2 fruit fly cellular contexts compared by ENCODE assay signal in genomic region chr3R:13699350-13699749, dm6.
TF ChIP-seq lines count a peak whose summit lies in the region.

No protein-coding gene starts in this region.

- TF ChIP-seq CTCF in whole organism, embryonic (GFP tag; optimal IDR thresholded peaks at IDR 0.05; lab: Kevin White, UChicago) = no peak

TF ChIP-seq in whole organism, adult, 20 proteins besides CTCF, POLR2A, EP300 and RAD21:
- TF ChIP-seq CG7045 (GFP tag; optimal IDR thresholded peaks at IDR 0.05; lab: Kevin White, UChicago) (no peak), bab1 (GFP tag; optimal IDR thresholded peaks at IDR 0.05; lab: Kevin White, UChicago) (peak; percentile 39), tj (GFP tag; optimal IDR thresholded peaks at IDR 0.05; lab: Kevin White, UChicago) (peak; percentile 9)
TF ChIP-seq in whole organism, adult: peak in this region for 2.

TF ChIP-seq in whole organism, embryonic, 481 proteins besides CTCF, POLR2A, EP300 and RAD21 (continues in another document):
- TF ChIP-seq MBD-R2 (GFP tag; IDR thresholded peaks at IDR 0.05; lab: Robert Waterston, UW) (peak; percentile 86), mld (GFP tag; IDR thresholded peaks at IDR 0.05; lab: Robert Waterston, UW; ENCODE audit: partially characterized antibody) (no peak), Dek (tag; optimal IDR thresholded peaks at IDR 0.05; lab: Kevin White, UChicago) (no peak), CG8388 (GFP tag; optimal IDR thresholded peaks at IDR 0.05; lab: Kevin White, UChicago) (peak; percentile 96), pan (optimal IDR thresholded peaks at IDR 0.05; lab: Kevin White, UChicago) (no peak), pan (GFP tag; optimal IDR thresholded peaks at IDR 0.05 in 1 of 2, IDR thresholded peaks at IDR 0.05 in 1 of 2) (no peak), CG17359 (tag; optimal IDR thresholded peaks at IDR 0.05; lab: Kevin White, UChicago) (no peak), gfzf (GFP tag; optimal IDR thresholded peaks at IDR 0.05; lab: Kevin White, UChicago) (peak; percentile 30), CG2116 (GFP tag; optimal IDR thresholded peaks at IDR 0.05; lab: Kevin White, UChicago) (peak; percentile 80), sens (GFP tag; lab: Kevin White, UChicago) (peak; percentile 3), Eip74EF (GFP tag; optimal IDR thresholded peaks at IDR 0.05; lab: Kevin White, UChicago) (no peak), jigr1 (GFP tag; IDR thresholded peaks at IDR 0.05; lab: Robert Waterston, UW) (no peak), D19A (tag; optimal IDR thresholded peaks at IDR 0.05; lab: Kevin White, UChicago) (no peak), CG18262 (tag; optimal IDR thresholded peaks at IDR 0.05; lab: Kevin White, UChicago) (no peak), CG10147 (GFP tag; optimal IDR thresholded peaks at IDR 0.05; lab: Kevin White, UChicago) (no peak), Ada2b (GFP tag; IDR thresholded peaks at IDR 0.05; lab: Robert Waterston, UW) (no peak), emc (GFP tag; optimal IDR thresholded peaks at IDR 0.05; lab: Kevin White, UChicago) (no peak), CG7556 (GFP tag; optimal IDR thresholded peaks at IDR 0.05; lab: Kevin White, UChicago) (no peak), caup (GFP tag; optimal IDR thresholded peaks at IDR 0.05; lab: Kevin White, UChicago; ENCODE audit: severe bottlenecking) (no peak), hth (optimal IDR thresholded peaks at IDR 0.05; lab: Kevin White, UChicago) (no peak), CrebB (tag; optimal IDR thresholded peaks at IDR 0.05; lab: Kevin White, UChicago) (no peak), CG8944 (GFP tag; optimal IDR thresholded peaks at IDR 0.05; lab: Kevin White, UChicago) (no peak), CG18011 (GFP tag; optimal IDR thresholded peaks at IDR 0.05; lab: Kevin White, UChicago) (no peak), Fer3 (tag; optimal IDR thresholded peaks at IDR 0.05; lab: Kevin White, UChicago) (no peak), nerfin-2 (GFP tag; IDR thresholded peaks at IDR 0.05; lab: Robert Waterston, UW; ENCODE audit: partially characterized antibody) (0 out of 2 replicates have a peak, but pooled peaks have one; percentile 17), Atf3 (GFP tag; optimal IDR thresholded peaks at IDR 0.05; lab: Kevin White, UChicago) (no peak), CG16815 (GFP tag; optimal IDR thresholded peaks at IDR 0.05; lab: Kevin White, UChicago) (no peak), psq (GFP tag; optimal IDR thresholded peaks at IDR 0.05; lab: Kevin White, UChicago) (no peak), ham (GFP tag; IDR thresholded peaks at IDR 0.05; lab: Robert Waterston, UW) (no peak), CG15073 (GFP tag; optimal IDR thresholded peaks at IDR 0.05; lab: Kevin White, UChicago) (no peak), zfh2 (GFP tag; optimal IDR thresholded peaks at IDR 0.05; lab: Kevin White, UChicago) (no peak), Mes4 (GFP tag; optimal IDR thresholded peaks at IDR 0.05; lab: Kevin White, UChicago) (no peak), Pdp1 (GFP tag; optimal IDR thresholded peaks at IDR 0.05; lab: Kevin White, UChicago) (no peak), zen (tag; optimal IDR thresholded peaks at IDR 0.05; lab: Kevin White, UChicago) (no peak), Myb (GFP tag; optimal IDR thresholded peaks at IDR 0.05; lab: Kevin White, UChicago) (peak; percentile 91), CG10267 (tag; optimal IDR thresholded peaks at IDR 0.05; lab: Kevin White, UChicago) (peak; percentile 93), ab (GFP tag; optimal IDR thresholded peaks at IDR 0.05; lab: Kevin White, UChicago) (no peak), Deaf1 (tag; optimal IDR thresholded peaks at IDR 0.05; lab: Kevin White, UChicago) (no peak), Antp (GFP tag; optimal IDR thresholded peaks at IDR 0.05; lab: Kevin White, UChicago) (no peak), CG14441 (GFP tag; IDR thresholded peaks at IDR 0.05; lab: Robert Waterston, UW) (no peak), al (GFP tag; IDR thresholded peaks at IDR 0.05; lab: Robert Waterston, UW) (no peak), hbn (GFP tag; IDR thresholded peaks at IDR 0.05; lab: Robert Waterston, UW; ENCODE audit: partially characterized antibody) (0 out of 2 replicates have a peak, but pooled peaks have one; percentile 28), ssp (GFP tag; IDR thresholded peaks at IDR 0.05; lab: Robert Waterston, UW) (no peak), CG11504 (tag; optimal IDR thresholded peaks at IDR 0.05; lab: Kevin White, UChicago) (no peak), CG11085 (GFP tag; IDR thresholded peaks at IDR 0.05; lab: Robert Waterston, UW) (no peak), Mad (GFP tag; optimal IDR thresholded peaks at IDR 0.05; lab: Kevin White, UChicago) (no peak), CG10565 (GFP tag; optimal IDR thresholded peaks at IDR 0.05; lab: Kevin White, UChicago) (no peak), CG15479 (GFP tag; optimal IDR thresholded peaks at IDR 0.05; lab: Kevin White, UChicago) (no peak), Bdp1 (GFP tag; optimal IDR thresholded peaks at IDR 0.05; lab: Kevin White, UChicago) (no peak), MESR4 (GFP tag; optimal IDR thresholded peaks at IDR 0.05; lab: Kevin White, UChicago) (peak; percentile 47), CG12219 (GFP tag; optimal IDR thresholded peaks at IDR 0.05; lab: Kevin White, UChicago) (no peak), CG10462 (GFP tag; optimal IDR thresholded peaks at IDR 0.05; lab: Kevin White, UChicago) (peak; percentile 83), ci (GFP tag; IDR thresholded peaks at IDR 0.05; lab: Robert Waterston, UW) (no peak), stwl (tag; optimal IDR thresholded peaks at IDR 0.05; lab: Kevin White, UChicago) (peak; percentile 37), Abd-B (GFP tag; optimal IDR thresholded peaks at IDR 0.05; lab: Kevin White, UChicago) (no peak), Tbp (GFP tag; optimal IDR thresholded peaks at IDR 0.05; lab: Kevin White, UChicago) (no peak), pzg (GFP tag; optimal IDR thresholded peaks at IDR 0.05; lab: Kevin White, UChicago) (peak; percentile 34), az2 (GFP tag; optimal IDR thresholded peaks at IDR 0.05; lab: Kevin White, UChicago) (no peak), CG7987 (GFP tag; optimal IDR thresholded peaks at IDR 0.05; lab: Kevin White, UChicago) (no peak), Drgx (GFP tag; IDR thresholded peaks at IDR 0.05; lab: Robert Waterston, UW) (no peak), sima (GFP tag; optimal IDR thresholded peaks at IDR 0.05; lab: Kevin White, UChicago) (no peak), YL-1 (GFP tag; optimal IDR thresholded peaks at IDR 0.05; lab: Kevin White, UChicago) (no peak), CG4328 (GFP tag; optimal IDR thresholded peaks at IDR 0.05; lab: Kevin White, UChicago) (no peak), Sry-δ (GFP tag; optimal IDR thresholded peaks at IDR 0.05; lab: Kevin White, UChicago) (no peak), Med (GFP tag; lab: Kevin White, UChicago) (peak; percentile 72), CG15696 (tag; optimal IDR thresholded peaks at IDR 0.05; lab: Kevin White, UChicago) (no peak), crp (GFP tag; optimal IDR thresholded peaks at IDR 0.05; lab: Kevin White, UChicago) (peak; percentile 41 to 92), CG31365 (tag; optimal IDR thresholded peaks at IDR 0.05; lab: Kevin White, UChicago) (no peak), CG32772 (GFP tag; IDR thresholded peaks at IDR 0.05; lab: Robert Waterston, UW) (no peak), Dp (GFP tag; optimal IDR thresholded peaks at IDR 0.05; lab: Kevin White, UChicago) (peak; percentile 31), CG18476 (GFP tag; optimal IDR thresholded peaks at IDR 0.05; lab: Kevin White, UChicago) (no peak), E2f2 (GFP tag; IDR thresholded peaks at IDR 0.05; lab: Robert Waterston, UW) (peak; percentile 48), CHES-1-like (GFP tag; optimal IDR thresholded peaks at IDR 0.05; lab: Kevin White, UChicago) (no peak), CG9215 (GFP tag; IDR thresholded peaks at IDR 0.05; lab: Robert Waterston, UW) (no peak), CG30403 (GFP tag; optimal IDR thresholded peaks at IDR 0.05; lab: Kevin White, UChicago) (no peak), gce (GFP tag; IDR thresholded peaks at IDR 0.05; lab: Robert Waterston, UW) (no peak), Hsf (GFP tag; optimal IDR thresholded peaks at IDR 0.05; lab: Kevin White, UChicago) (no peak), her (GFP tag; optimal IDR thresholded peaks at IDR 0.05; lab: Kevin White, UChicago) (no peak), CG14667 (GFP tag; IDR thresholded peaks at IDR 0.05; lab: Robert Waterston, UW) (no peak), org-1 (GFP tag; optimal IDR thresholded peaks at IDR 0.05; lab: Kevin White, UChicago) (no peak), CG9437 (GFP tag; optimal IDR thresholded peaks at IDR 0.05; lab: Kevin White, UChicago) (no peak), CG30431 (GFP tag; optimal IDR thresholded peaks at IDR 0.05; lab: Kevin White, UChicago) (no peak), Nf-YB (GFP tag; optimal IDR thresholded peaks at IDR 0.05; lab: Kevin White, UChicago) (no peak), Dll (GFP tag; IDR thresholded peaks at IDR 0.05; lab: Robert Waterston, UW; ENCODE audit: partially characterized antibody) (0 out of 4 replicates have a peak, but pooled peaks have one; percentile 46), CG16779 (GFP tag; IDR thresholded peaks at IDR 0.05; lab: Robert Waterston, UW) (no peak), lola (GFP tag; optimal IDR thresholded peaks at IDR 0.05; lab: Kevin White, UChicago) (no peak), en (GFP tag; optimal IDR thresholded peaks at IDR 0.05; lab: Kevin White, UChicago) (no peak), CG7745 (tag; optimal IDR thresholded peaks at IDR 0.05; lab: Kevin White, UChicago) (no peak), BEAF-32 (GFP tag; optimal IDR thresholded peaks at IDR 0.05; lab: Kevin White, UChicago) (no peak), Atf-2 (GFP tag; optimal IDR thresholded peaks at IDR 0.05; lab: Kevin White, UChicago) (no peak), sisA (GFP tag; IDR thresholded peaks at IDR 0.05; lab: Robert Waterston, UW) (no peak), CG15514 (GFP tag; optimal IDR thresholded peaks at IDR 0.05; lab: Kevin White, UChicago) (no peak)
